Worm (Caenorhabditis elegans): ENCODE data around the gene spot-1.

DNA sequence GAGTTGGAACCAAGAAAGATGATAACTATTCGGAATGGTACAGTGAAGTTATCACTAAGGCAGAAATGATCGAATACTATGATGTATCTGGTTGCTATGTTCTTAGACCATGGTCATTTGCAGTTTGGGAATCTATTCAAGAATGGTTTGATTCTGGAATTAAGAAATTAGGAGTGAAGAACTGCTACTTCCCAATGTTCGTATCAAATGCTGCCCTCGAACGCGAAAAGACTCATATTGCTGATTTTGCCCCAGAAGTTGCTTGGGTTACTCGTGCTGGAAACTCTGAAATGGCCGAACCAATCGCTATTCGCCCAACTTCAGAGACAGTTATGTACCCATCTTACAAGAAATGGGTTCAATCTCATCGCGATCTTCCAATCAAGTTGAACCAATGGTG, 37.7 kb downstream of the spot-1 start:
- TF ChIP-seq ztf-22 (GFP tag; optimal IDR thresholded peaks at IDR 0.05) (no peak), snpc-4 (GFP tag; optimal IDR thresholded peaks at IDR 0.05) (no peak), snpc-4 (tag; optimal IDR thresholded peaks at IDR 0.05) (no peak), unc-62 (GFP tag; optimal IDR thresholded peaks at IDR 0.05) (no peak), F33H1.4 (GFP tag; IDR thresholded peaks at IDR 0.05) (no peak), B0019.2 (GFP tag; conservative IDR thresholded peaks at IDR 0.05) (no peak), D2030.7 (GFP tag; IDR thresholded peaks at IDR 0.05) (no peak), madf-6 (GFP tag; IDR thresholded peaks at IDR 0.05) (no peak), ama-1 (optimal IDR thresholded peaks at IDR 0.05) (no peak), ama-1 (GFP tag; optimal IDR thresholded peaks at IDR 0.05) (no peak), athp-1 (tag; optimal IDR thresholded peaks at IDR 0.05) (no peak), somi-1 (GFP tag; optimal IDR thresholded peaks at IDR 0.05) (no peak), akir-1 (GFP tag; optimal IDR thresholded peaks at IDR 0.05) (no peak), lsy-27 (tag; optimal IDR thresholded peaks at IDR 0.05; ENCODE audit: borderline replicate concordance, insufficient read depth) (no peak), ccch-3 (GFP tag; optimal IDR thresholded peaks at IDR 0.05) (no peak), tlf-1 (GFP tag; optimal IDR thresholded peaks at IDR 0.05) (no peak)
